Worm (Caenorhabditis elegans): ENCODE measurements around the gene D1005.5.

D1005.5 gene

ce11 chrX:1517519-1517918 is 44.7 kb upstream of the D1005.5 start:
- peak; percentile 40; the same call in 1 of the 2 replicates for TF ChIP-seq set-16 (GFP tag; IDR thresholded peaks at IDR 0.05)
- no peak for TF ChIP-seq zfp-3 (GFP tag; conservative IDR thresholded peaks at IDR 0.05)
- TF ChIP-seq aha-1 (tag), result peak; percentile 94

- TF ChIP-seq ceh-44 (GFP tag; IDR thresholded peaks at IDR 0.05), result no peak
- TF ChIP-seq madf-9 (GFP tag; conservative IDR thresholded peaks at IDR 0.05), result no peak
- no peak for TF ChIP-seq Y105C5A.15 (GFP tag; IDR thresholded peaks at IDR 0.05)
- TF ChIP-seq mep-1 (tag; optimal IDR thresholded peaks at IDR 0.05), result no peak
- TF ChIP-seq aha-1 (tag), result peak; percentile 68
- TF ChIP-seq unc-62 (GFP tag; optimal IDR thresholded peaks at IDR 0.05 in 1 of 2), result peak in 1 of 2 experiments; percentile 81
- no peak for TF ChIP-seq unc-62 (tag; optimal IDR thresholded peaks at IDR 0.05)
Measured at ce11 chrX:1516574-1516973, 43.8 kb upstream of the D1005.5 start.

ce11 chrX:1513153-1513552 is 40.4 kb upstream of the D1005.5 start:
- TF ChIP-seq lim-7 (GFP tag; IDR thresholded peaks at IDR 0.05) (0 out of 2 replicates have a peak, but pooled peaks have one; percentile 35), ceh-44 (GFP tag; IDR thresholded peaks at IDR 0.05) (no peak), aha-1 (tag) (peak; percentile 97), set-16 (GFP tag; IDR thresholded peaks at IDR 0.05) (peak; percentile 19; the same call in 1 of the 2 replicates)

- TF ChIP-seq aha-1 (tag), result peak; percentile 48
- TF ChIP-seq zip-11 (GFP tag; IDR thresholded peaks at IDR 0.05), result no peak
- peak; percentile 80 for TF ChIP-seq set-16 (GFP tag; IDR thresholded peaks at IDR 0.05)
Measured at ce11 chrX:1512307-1512706, 39.5 kb upstream of the D1005.5 start.

- peak; percentile 90 for TF ChIP-seq set-16 (GFP tag; IDR thresholded peaks at IDR 0.05)
Measured at ce11 chrX:1508910-1509309, 36.1 kb upstream of the D1005.5 start.

ce11 chrX:1508507-1508906 is 35.7 kb upstream of the D1005.5 start:
- TF ChIP-seq lin-38 (GFP tag; IDR thresholded peaks at IDR 0.05) (0 out of 2 replicates have a peak, but pooled peaks have one; percentile 8), vab-7 (GFP tag; IDR thresholded peaks at IDR 0.05) (peak; percentile 53; the same call in 1 of the 2 replicates)

- no peak for TF ChIP-seq nhr-237 (tag; optimal IDR thresholded peaks at IDR 0.05)
- TF ChIP-seq madf-5 (GFP tag; IDR thresholded peaks at IDR 0.05), result no peak
- TF ChIP-seq ZK337.2 (GFP tag; IDR thresholded peaks at IDR 0.05), result no peak
- no peak for TF ChIP-seq lin-39 (tag; optimal IDR thresholded peaks at IDR 0.05)
- peak; percentile 84 for TF ChIP-seq nhr-102 (tag; optimal IDR thresholded peaks at IDR 0.05)
- no peak for TF ChIP-seq zfp-2 (tag; optimal IDR thresholded peaks at IDR 0.05)
- TF ChIP-seq hif-1 (tag; optimal IDR thresholded peaks at IDR 0.05), result peak; percentile 86 to 98
- TF ChIP-seq F26F4.8 (GFP tag; conservative IDR thresholded peaks at IDR 0.05), result no peak
- TF ChIP-seq nhr-76 (tag; optimal IDR thresholded peaks at IDR 0.05), result no peak
- no peak for TF ChIP-seq zip-11 (GFP tag; IDR thresholded peaks at IDR 0.05)
- no peak for TF ChIP-seq ceh-20 (GFP tag; IDR thresholded peaks at IDR 0.05)
- peak; percentile 99 for TF ChIP-seq hlh-30 (tag; optimal IDR thresholded peaks at IDR 0.05; ENCODE audit: insufficient read depth)
- peak; percentile 18 for TF ChIP-seq dpl-1 (GFP tag; optimal IDR thresholded peaks at IDR 0.05)
- TF ChIP-seq nhr-48 (tag; optimal IDR thresholded peaks at IDR 0.05), result peak; percentile 76
- TF ChIP-seq daf-8 (GFP tag; IDR thresholded peaks at IDR 0.05), result no peak
- TF ChIP-seq ama-1 (optimal IDR thresholded peaks at IDR 0.05), result peak; percentile 99
- peak; percentile 57; the same call in 1 of the 2 replicates for TF ChIP-seq lin-1 (GFP tag; IDR thresholded peaks at IDR 0.05)
- no peak for TF ChIP-seq ZK546.5 (tag; optimal IDR thresholded peaks at IDR 0.05)
- peak; percentile 60 for TF ChIP-seq mxl-3 (GFP tag; optimal IDR thresholded peaks at IDR 0.05)
- TF ChIP-seq nhr-111 (GFP tag; optimal IDR thresholded peaks at IDR 0.05), result no peak
- TF ChIP-seq set-16 (GFP tag; IDR thresholded peaks at IDR 0.05), result peak; percentile 59; the same call in 1 of the 2 replicates
- no peak for TF ChIP-seq ceh-44 (GFP tag; IDR thresholded peaks at IDR 0.05)
- TF ChIP-seq zag-1 (tag; optimal IDR thresholded peaks at IDR 0.05), result no peak
- TF ChIP-seq tag-97 (GFP tag; IDR thresholded peaks at IDR 0.05), result no peak
- TF ChIP-seq ceh-32 (tag; optimal IDR thresholded peaks at IDR 0.05; ENCODE audit: poor library complexity), result no peak
- no peak for TF ChIP-seq snpc-1.2 (GFP tag; IDR thresholded peaks at IDR 0.05)
- TF ChIP-seq ceh-62 (tag; optimal IDR thresholded peaks at IDR 0.05), result no peak
- no peak for TF ChIP-seq nhr-42 (GFP tag; IDR thresholded peaks at IDR 0.05)
- peak; percentile 89 for TF ChIP-seq dmd-6 (GFP tag; IDR thresholded peaks at IDR 0.05)
Measured at ce11 chrX:1504529-1505080, 31.8 kb upstream of the D1005.5 start.

All from whole organism, L4 larva.